Fruit fly (Drosophila melanogaster) whole organism, embryonic: ENCODE results near the gene TpnC25D.
A peak's percentile ranks its signal among the peaks of the same experiment; 100 is the strongest.

Source experiments
- BEAF-32 ChIP-seq: fragments of 200-800 bp; sonication (Bioruptor generic); optimal IDR thresholded peaks from 3 replicates; lab custom pipeline; 2017; ENCODE audit warnings: missing biosample characterization, missing genetic modification characterization, mild to moderate bottlenecking, moderate library complexity, missing genetic modification reagents
- CG10321 ChIP-seq: fragments of 200-800 bp; sonication (Bioruptor generic); IDR thresholded peaks from 2 replicates; pipeline ENCODE4 v1.3.6; 2022; ENCODE audit warnings: missing biosample characterization, missing genetic modification characterization
- CG10366 ChIP-seq: fragments of 200-800 bp; sonication (Bioruptor generic); IDR thresholded peaks from 2 replicates; pipeline ENCODE4 v1.3.6; 2022; ENCODE audit warnings: missing biosample characterization, missing genetic modification characterization
- CG10543 ChIP-seq: fragments of 200-800 bp; sonication (Bioruptor generic); optimal IDR thresholded peaks from 3 replicates; lab custom pipeline; 2017; ENCODE audit warnings: missing biosample characterization, mild to moderate bottlenecking, missing genetic modification characterization, moderate library complexity
- CG11093 ChIP-seq: fragments of 200-800 bp; sonication (Bioruptor generic); IDR thresholded peaks from 3 replicates; pipeline ENCODE4 v1.3.6; 2022; ENCODE audit warnings: missing biosample characterization, missing genetic modification characterization
- CG12219 ChIP-seq: fragments of 200-800 bp; sonication (Bioruptor generic); optimal IDR thresholded peaks from 3 replicates; lab custom pipeline; 2018; ENCODE audit warnings: missing biosample characterization, mild to moderate bottlenecking, missing genetic modification characterization
- CG12769 ChIP-seq: fragments of 200-800 bp; sonication (Bioruptor generic); optimal IDR thresholded peaks from 2 replicates; lab custom pipeline; 2019; ENCODE audit warnings: missing biosample characterization, mild to moderate bottlenecking, missing genetic modification characterization, moderate library complexity
- CG13287 ChIP-seq: fragments of 200-800 bp; sonication (Bioruptor generic); IDR thresholded peaks from 2 replicates; pipeline ENCODE4 v1.3.6; 2022; ENCODE audit warnings: missing biosample characterization, missing genetic modification characterization; ENCODE audit not compliant: partially characterized antibody
- CG14050 ChIP-seq: fragments of 200-800 bp; sonication (Bioruptor generic); IDR thresholded peaks from 3 replicates; pipeline ENCODE4 v1.3.6; 2022; ENCODE audit warnings: missing biosample characterization, missing genetic modification characterization
- CG1529 ChIP-seq: fragments of 200-800 bp; sonication (Bioruptor generic); optimal IDR thresholded peaks from 3 replicates; lab custom pipeline; 2018; ENCODE audit warnings: missing biosample characterization, missing genetic modification characterization
- CG16863 ChIP-seq: fragments of 200-800 bp; sonication (Bioruptor generic); optimal IDR thresholded peaks from 3 replicates; lab custom pipeline; 2016; ENCODE audit warnings: missing biosample characterization, missing genetic modification characterization
- CG17361 ChIP-seq: fragments of 200-800 bp; sonication (Bioruptor generic); IDR thresholded peaks from 3 replicates; pipeline ENCODE4 v1.3.6; 2022; ENCODE audit warnings: missing biosample characterization, missing genetic modification characterization
- CG2199 ChIP-seq: fragments of 200-800 bp; sonication (Bioruptor generic); IDR thresholded peaks from 3 replicates; pipeline ENCODE4 v1.3.6; 2022; ENCODE audit warnings: missing biosample characterization, missing genetic modification characterization
- CG31224 ChIP-seq: fragments of 200-800 bp; sonication (Bioruptor generic); IDR thresholded peaks from 2 replicates; pipeline ENCODE4 v1.3.6; 2022; ENCODE audit warnings: missing biosample characterization, missing genetic modification characterization
- CG3995 ChIP-seq: fragments of 200-800 bp; sonication (Bioruptor generic); optimal IDR thresholded peaks from 3 replicates; lab custom pipeline; 2016; ENCODE audit warnings: missing biosample characterization, missing genetic modification characterization
- CG4360 ChIP-seq: fragments of 200-800 bp; sonication (Bioruptor generic); IDR thresholded peaks from 2 replicates; pipeline ENCODE4 v1.3.6; 2022; ENCODE audit warnings: missing biosample characterization, missing genetic modification characterization
- CG4424 ChIP-seq: fragments of 200-800 bp; sonication (Bioruptor generic); optimal IDR thresholded peaks from 3 replicates; lab custom pipeline; 2016; ENCODE audit warnings: missing biosample characterization, missing genetic modification characterization
- CG6654 ChIP-seq: fragments of 200-800 bp; sonication (Bioruptor generic); optimal IDR thresholded peaks from 2 replicates; lab custom pipeline; 2017; ENCODE audit warnings: missing biosample characterization, mild to moderate bottlenecking, missing genetic modification characterization
- CG6791 ChIP-seq: fragments of 200-800 bp; sonication (Bioruptor generic); IDR thresholded peaks from 3 replicates; pipeline ENCODE4 v1.3.6; 2022; ENCODE audit warnings: missing biosample characterization, missing genetic modification characterization; ENCODE audit not compliant: partially characterized antibody
- CG8359 ChIP-seq: fragments of 200-800 bp; sonication (Bioruptor generic); optimal IDR thresholded peaks from 2 replicates; lab custom pipeline; 2017; ENCODE audit warnings: missing biosample characterization, mild to moderate bottlenecking, missing genetic modification characterization, borderline replicate concordance
- Gsc ChIP-seq: fragments of 200-800 bp; sonication (Bioruptor generic); IDR thresholded peaks from 2 replicates; pipeline ENCODE4 v1.3.6; 2022; ENCODE audit warnings: missing biosample characterization, missing genetic modification characterization
- HHEX ChIP-seq: fragments of 200-800 bp; sonication (Bioruptor generic); optimal IDR thresholded peaks from 3 replicates; lab custom pipeline; 2017; ENCODE audit warnings: missing biosample characterization, mild to moderate bottlenecking, missing genetic modification characterization, missing genetic modification reagents
- Kr ChIP-seq: fragments of 200-800 bp; sonication (Bioruptor generic); optimal IDR thresholded peaks from 2 replicates; lab custom pipeline; 2017; ENCODE audit warnings: missing biosample characterization, mild to moderate bottlenecking, missing genetic modification characterization
- NFAT ChIP-seq: fragments of 200-800 bp; sonication (Bioruptor generic); IDR thresholded peaks from 2 replicates; pipeline ENCODE4 v1.3.6; 2022; ENCODE audit warnings: missing biosample characterization, missing genetic modification characterization
- Sry-δ ChIP-seq: fragments of 200-800 bp; sonication (Bioruptor generic); optimal IDR thresholded peaks from 2 replicates; lab custom pipeline; 2016; ENCODE audit warnings: missing biosample characterization, missing genetic modification characterization
- Stat92E ChIP-seq, 3 experiments: fragments of >200 bp in 2 of 3; fragments of 200-800 bp in 1 of 3; sonication (Bioruptor generic) in 1 of 3; optimal IDR thresholded peaks; 2 replicates each; lab custom pipeline; 2017 to 2019; ENCODE audit warnings: missing biosample characterization in 3 of 3, missing genetic modification characterization in 3 of 3, mild to moderate bottlenecking in 1 of 3, moderate library complexity in 1 of 3
- Trl ChIP-seq, 3 experiments: fragments of >200 bp in 2 of 3; fragments of 200-800 bp in 1 of 3; sonication (Bioruptor generic) in 1 of 3; optimal IDR thresholded peaks; 2 replicates in 1 of 3; 3 replicates in 2 of 3; lab custom pipeline; 2016 to 2017; ENCODE audit warnings: missing biosample characterization in 1 of 3, missing genetic modification characterization in 1 of 3
- abd-A ChIP-seq: fragments of 200-800 bp; sonication (Bioruptor generic); optimal IDR thresholded peaks from 3 replicates; lab custom pipeline; 2019; ENCODE audit warnings: missing biosample characterization, mild to moderate bottlenecking, missing genetic modification characterization, moderate library complexity
- al ChIP-seq: fragments of 200-800 bp; sonication (Bioruptor generic); IDR thresholded peaks from 2 replicates; pipeline ENCODE4 v1.3.6; 2022; ENCODE audit warnings: missing biosample characterization, missing genetic modification characterization
- ara ChIP-seq: fragments of 200-800 bp; sonication (Bioruptor generic); IDR thresholded peaks from 2 replicates; pipeline ENCODE4 v1.3.6; 2022; ENCODE audit warnings: missing biosample characterization, missing genetic modification characterization
- chm ChIP-seq: fragments of 200-800 bp; sonication (Bioruptor generic); IDR thresholded peaks from 2 replicates; pipeline ENCODE4 v1.3.6; 2022; ENCODE audit warnings: missing biosample characterization, missing genetic modification characterization
- dmrt99B ChIP-seq: fragments of 200-800 bp; sonication (Bioruptor generic); optimal IDR thresholded peaks from 2 replicates; lab custom pipeline; 2018; ENCODE audit warnings: missing biosample characterization, mild to moderate bottlenecking, missing genetic modification characterization, moderate library complexity
- gsb-n ChIP-seq: fragments of 200-800 bp; sonication (Bioruptor generic); optimal IDR thresholded peaks from 3 replicates; lab custom pipeline; 2018; ENCODE audit warnings: missing biosample characterization, mild to moderate bottlenecking, missing genetic modification characterization
- kni ChIP-seq: fragments of 200-800 bp; sonication (Bioruptor generic); optimal IDR thresholded peaks from 3 replicates; lab custom pipeline; 2017; ENCODE audit warnings: mild to moderate bottlenecking, missing biosample characterization, missing genetic modification reagents, missing genetic modification characterization
- nom ChIP-seq: fragments of 200-800 bp; sonication (Bioruptor generic); optimal IDR thresholded peaks from 2 replicates; lab custom pipeline; 2017; ENCODE audit warnings: missing biosample characterization, missing genetic modification characterization, mild to moderate bottlenecking, moderate library complexity, missing genetic modification reagents
- pros ChIP-seq: fragments of 200-800 bp; sonication (Bioruptor generic); optimal IDR thresholded peaks from 3 replicates; lab custom pipeline; 2019; ENCODE audit warnings: missing biosample characterization, mild to moderate bottlenecking, missing genetic modification characterization, moderate library complexity
- psq ChIP-seq: fragments of 200-800 bp; sonication (Bioruptor generic); optimal IDR thresholded peaks from 2 replicates; lab custom pipeline; 2017; ENCODE audit warnings: missing biosample characterization, missing genetic modification characterization
- rib ChIP-seq: fragments of 200-800 bp; sonication (Bioruptor generic); IDR thresholded peaks from 2 replicates; pipeline ENCODE4 v1.3.6; 2022; ENCODE audit warnings: missing biosample characterization, missing genetic modification characterization
- seq ChIP-seq: fragments of 200-800 bp; sonication (Bioruptor generic); IDR thresholded peaks from 2 replicates; pipeline ENCODE4 v1.3.6; 2022; ENCODE audit warnings: missing biosample characterization, missing genetic modification characterization
- ssp ChIP-seq: fragments of 200-800 bp; sonication (Bioruptor generic); IDR thresholded peaks from 2 replicates; pipeline ENCODE4 v1.3.6; 2022; ENCODE audit warnings: missing biosample characterization, missing genetic modification characterization
- twi ChIP-seq: fragments of 200-800 bp; optimal IDR thresholded peaks from 2 replicates; lab custom pipeline; 2019; ENCODE audit warnings: missing biosample characterization, mild to moderate bottlenecking, missing genetic modification characterization, moderate library complexity
- wor ChIP-seq: fragments of 200-800 bp; sonication (Bioruptor generic); IDR thresholded peaks from 2 replicates; pipeline ENCODE4 v1.3.6; 2022; ENCODE audit warnings: missing biosample characterization, missing genetic modification characterization
- z ChIP-seq: fragments of 200-800 bp; sonication (Bioruptor generic); IDR thresholded peaks from 3 replicates; pipeline ENCODE4 v1.3.6; 2022; ENCODE audit warnings: missing biosample characterization, missing genetic modification characterization

The TpnC25D gene

dm6 chr2L:5238567-5238925, 22.0 kb downstream of the TpnC25D start (continued):
- peak; percentile 16; the same call in 1 of the 2 replicates for TF ChIP-seq NFAT (GFP tag; lab: Robert Waterston, UW)
- peak; percentile 43 for TF ChIP-seq gsb-n (tag; lab: Kevin White, UChicago)
- 0 out of 3 replicates have a peak, but pooled peaks have one; percentile 17 for TF ChIP-seq z
- peak; percentile 82 for TF ChIP-seq CG8359
- TF ChIP-seq Trl (optimal IDR thresholded peaks at IDR 0.05; lab: Kevin White, UChicago), result peak in 1 of 2 experiments; percentile 10
- no peak for TF ChIP-seq Trl (GFP tag; optimal IDR thresholded peaks at IDR 0.05; lab: Kevin White, UChicago)
- TF ChIP-seq nom (GFP tag; lab: Kevin White, UChicago), result peak; percentile 55
- no peak for TF ChIP-seq wor
- no peak for TF ChIP-seq CG6654 (GFP tag; lab: Kevin White, UChicago)
- TF ChIP-seq psq (GFP tag; lab: Kevin White, UChicago), result no peak
- TF ChIP-seq CG10321 (GFP tag; lab: Robert Waterston, UW), result no peak
- TF ChIP-seq CG17361, result 0 out of 3 replicates have a peak, but pooled peaks have one; percentile 19
- TF ChIP-seq BEAF-32 (GFP tag; lab: Kevin White, UChicago), result no peak
- no peak for TF ChIP-seq CG11093 (GFP tag; lab: Robert Waterston, UW)
- TF ChIP-seq CG14050 (GFP tag; lab: Robert Waterston, UW), result no peak
- 0 out of 2 replicates have a peak, but pooled peaks have one; percentile 36 for TF ChIP-seq chm
- TF ChIP-seq CG12769 (tag; lab: Kevin White, UChicago), result peak; percentile 8
- peak; percentile 95 for TF ChIP-seq CG2199 (GFP tag; lab: Robert Waterston, UW)
- TF ChIP-seq CG10366, result peak; percentile 5; the same call in 1 of the 2 replicates
- peak; percentile 50 for TF ChIP-seq twi (tag; lab: Kevin White, UChicago)
- TF ChIP-seq ssp (GFP tag; lab: Robert Waterston, UW), result no peak
- TF ChIP-seq CG12219 (GFP tag; lab: Kevin White, UChicago), result no peak
- TF ChIP-seq seq (GFP tag; lab: Robert Waterston, UW), result no peak
- no peak for TF ChIP-seq Gsc (GFP tag; lab: Robert Waterston, UW)
- TF ChIP-seq CG6791 (GFP tag; lab: Robert Waterston, UW), result peak; percentile 30; the same call in 1 of the 3 replicates
- 0 out of 2 replicates have a peak, but pooled peaks have one; percentile 4 for TF ChIP-seq ara (GFP tag; lab: Robert Waterston, UW)
- TF ChIP-seq Stat92E (GFP tag; optimal IDR thresholded peaks at IDR 0.05; lab: Kevin White, UChicago), result no peak
- TF ChIP-seq CG10543, result peak; percentile 32
- 0 out of 2 replicates have a peak, but pooled peaks have one; percentile 42 for TF ChIP-seq CG4360
- no peak for TF ChIP-seq Sry-δ (GFP tag; lab: Kevin White, UChicago)
- TF ChIP-seq CG1529 (GFP tag; lab: Kevin White, UChicago), result no peak
- no peak for TF ChIP-seq CG31224
- TF ChIP-seq al, result no peak
- peak; percentile 76 for TF ChIP-seq pros (GFP tag; lab: Kevin White, UChicago)
- no peak for TF ChIP-seq dmrt99B
- no peak for TF ChIP-seq rib (GFP tag; lab: Robert Waterston, UW)
- TF ChIP-seq CG4424 (GFP tag; lab: Kevin White, UChicago), result no peak
- TF ChIP-seq abd-A, result peak; percentile 4
- no peak for TF ChIP-seq HHEX
- TF ChIP-seq CG13287 (GFP tag; lab: Robert Waterston, UW), result no peak
- TF ChIP-seq CG3995 (GFP tag; lab: Kevin White, UChicago), result no peak
- TF ChIP-seq Kr (GFP tag; lab: Kevin White, UChicago), result peak; percentile 61
- peak; percentile 38 for TF ChIP-seq kni (GFP tag; lab: Kevin White, UChicago)
- TF ChIP-seq CG16863, result no peak
